Worm (Caenorhabditis elegans) whole organism, L4 larva: ENCODE data around the gene ZK84.1.

ENCODE experiments used
- Y75B8A.6 ChIP-seq: fragments of 200-800 bp; sonication (Bioruptor generic); IDR thresholded peaks from 2 replicates; pipeline ENCODE4 v1.3.6; 2022; ENCODE audit warnings: missing genetic modification reagents, missing genetic modification characterization, missing compliant biosample characterization
- ZK546.5 ChIP-seq, 2 experiments: sonication (generic microtip); optimal IDR thresholded peaks; 2 replicates each; lab custom pipeline; 2017; ENCODE audit warnings: missing biosample characterization in 2 of 2, missing genetic modification characterization in 2 of 2
- ceh-32 ChIP-seq: sonication (generic microtip); optimal IDR thresholded peaks from 2 replicates; lab custom pipeline; 2016; ENCODE audit warnings: mild to moderate bottlenecking, missing genetic modification characterization, missing compliant biosample characterization; ENCODE audit not compliant: poor library complexity
- dpl-1 ChIP-seq: fragments of 150-350 bp; optimal IDR thresholded peaks from 2 replicates; lab custom pipeline; 2014; ENCODE audit warnings: missing biosample characterization, missing genetic modification reagents, missing genetic modification characterization
- duxl-1 ChIP-seq: sonication (generic microtip); optimal IDR thresholded peaks from 2 replicates; lab custom pipeline; 2016; ENCODE audit warnings: mild to moderate bottlenecking, missing genetic modification characterization, moderate library complexity, missing compliant biosample characterization; ENCODE audit not compliant: poor library complexity
- dve-1 ChIP-seq: sonication (generic microtip); optimal IDR thresholded peaks from 2 replicates; lab custom pipeline; 2017; ENCODE audit warnings: antibody characterized with exemption, mild to moderate bottlenecking, missing genetic modification characterization, missing compliant biosample characterization; ENCODE audit not compliant: insufficient read depth
- lin-39 ChIP-seq: fragments of 150-350 bp; optimal IDR thresholded peaks from 2 replicates; lab custom pipeline; 2014; ENCODE audit warnings: missing biosample characterization, missing genetic modification reagents, missing genetic modification characterization
- lir-3 ChIP-seq: sonication (generic microtip); optimal IDR thresholded peaks from 2 replicates; lab custom pipeline; 2016; ENCODE audit warnings: mild to moderate bottlenecking, missing genetic modification characterization, missing compliant biosample characterization
- pqm-1 ChIP-seq: sonication (generic microtip); optimal IDR thresholded peaks from 2 replicates; lab custom pipeline; 2017; ENCODE audit warnings: missing biosample characterization, missing genetic modification characterization
- sdz-12 ChIP-seq: fragments of 200-800 bp; sonication (Bioruptor generic); optimal IDR thresholded peaks from 2 replicates; lab custom pipeline; 2018; ENCODE audit warnings: mild to moderate bottlenecking, missing genetic modification characterization, missing compliant biosample characterization
- skn-1 ChIP-seq: fragments of 150-350 bp; optimal IDR thresholded peaks from 2 replicates; lab custom pipeline; 2014; ENCODE audit warnings: missing biosample characterization, missing genetic modification characterization
- unc-39 ChIP-seq: sonication (generic microtip); optimal IDR thresholded peaks from 2 replicates; lab custom pipeline; 2017; ENCODE audit warnings: missing biosample characterization, missing genetic modification characterization

DNA sequence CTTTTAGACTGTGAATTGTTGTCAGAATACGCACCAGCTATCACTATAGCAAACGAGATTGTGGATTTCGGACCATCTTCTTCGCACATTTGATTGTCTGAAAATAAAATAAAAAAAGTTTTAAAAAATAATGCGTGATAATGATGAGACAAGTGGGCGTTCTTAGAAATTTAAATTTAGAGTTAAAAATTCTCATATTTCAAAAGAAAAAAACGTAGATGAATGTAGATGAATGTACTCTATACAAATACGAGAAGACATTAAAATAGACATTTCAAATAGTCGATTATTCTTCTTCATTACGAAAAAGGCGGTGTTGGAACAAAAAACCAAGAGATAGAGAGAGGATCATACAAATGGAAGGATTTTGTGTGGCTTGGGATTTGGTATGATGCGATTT lies 45.6 kb upstream of the ZK84.1 start, which contains the start of gene B0034.5:
- TF ChIP-seq pqm-1 (no peak), skn-1 (no peak), sdz-12 (GFP tag; lab: Kevin White, UChicago) (no peak), unc-39 (tag; lab: Kevin White, UChicago) (no peak), ceh-32 (no peak), Y75B8A.6 (GFP tag; lab: Robert Waterston, UW) (no peak), ZK546.5 (tag; optimal IDR thresholded peaks at IDR 0.05; lab: Kevin White, UChicago) (no peak), lir-3 (tag; lab: Kevin White, UChicago) (no peak), dpl-1 (no peak), duxl-1 (tag; lab: Kevin White, UChicago) (no peak), dve-1 (tag; lab: Kevin White, UChicago) (no peak), lin-39 (tag; lab: Kevin White, UChicago) (no peak)
